Fruit fly (Drosophila melanogaster) whole organism, embryonic: ENCODE measurements around the gene CG2854.

Experiments used
- B-H2 ChIP-seq: fragments of 200-800 bp; sonication (Bioruptor generic); optimal IDR thresholded peaks from 2 replicates; lab custom pipeline; 2018; ENCODE audit warnings: missing biosample characterization, mild to moderate bottlenecking, missing genetic modification characterization
- CG11398 ChIP-seq: fragments of 200-800 bp; sonication (Bioruptor generic); optimal IDR thresholded peaks from 2 replicates; lab custom pipeline; 2016; ENCODE audit warnings: missing biosample characterization, missing genetic modification characterization
- CG13296 ChIP-seq: fragments of 200-800 bp; sonication (Bioruptor generic); optimal IDR thresholded peaks from 3 replicates; lab custom pipeline; 2018; ENCODE audit warnings: missing biosample characterization, mild to moderate bottlenecking, missing genetic modification characterization
- CG14860 ChIP-seq: fragments of 200-800 bp; sonication (Bioruptor generic); IDR thresholded peaks from 3 replicates; pipeline ENCODE4 v1.3.6; 2022; ENCODE audit warnings: missing biosample characterization, missing genetic modification characterization; ENCODE audit not compliant: partially characterized antibody
- CG15073 ChIP-seq: fragments of 200-800 bp; sonication (Bioruptor generic); optimal IDR thresholded peaks from 2 replicates; lab custom pipeline; 2016; ENCODE audit warnings: missing biosample characterization, missing genetic modification characterization
- CG17186 ChIP-seq: fragments of 200-800 bp; sonication (Bioruptor generic); optimal IDR thresholded peaks from 3 replicates; lab custom pipeline; 2017; ENCODE audit warnings: missing biosample characterization, missing genetic modification reagents, missing genetic modification characterization
- CG1792 ChIP-seq: fragments of 200-800 bp; sonication (Bioruptor generic); optimal IDR thresholded peaks from 2 replicates; lab custom pipeline; 2016; ENCODE audit warnings: missing biosample characterization, missing genetic modification characterization
- CG18011 ChIP-seq: fragments of 200-800 bp; sonication (Bioruptor generic); optimal IDR thresholded peaks from 2 replicates; lab custom pipeline; 2017; ENCODE audit warnings: missing biosample characterization, missing genetic modification characterization, mild to moderate bottlenecking, moderate library complexity, missing genotype
- CG2116 ChIP-seq: fragments of 200-800 bp; sonication (Bioruptor generic); optimal IDR thresholded peaks from 3 replicates; lab custom pipeline; 2018; ENCODE audit warnings: missing biosample characterization, mild to moderate bottlenecking, missing genetic modification characterization
- CG31224 ChIP-seq: fragments of 200-800 bp; sonication (Bioruptor generic); IDR thresholded peaks from 2 replicates; pipeline ENCODE4 v1.3.6; 2022; ENCODE audit warnings: missing biosample characterization, missing genetic modification characterization
- CG32532 ChIP-seq: fragments of 200-800 bp; sonication (Bioruptor generic); IDR thresholded peaks from 2 replicates; pipeline ENCODE4 v1.3.6; 2022; ENCODE audit warnings: missing biosample characterization, missing genetic modification characterization
- CG32767 ChIP-seq: fragments of 200-800 bp; sonication (Bioruptor generic); IDR thresholded peaks from 2 replicates; pipeline ENCODE4 v1.3.6; 2022; ENCODE audit warnings: missing biosample characterization, missing genetic modification characterization
- CG3281 ChIP-seq: fragments of 200-800 bp; sonication (Bioruptor generic); optimal IDR thresholded peaks from 3 replicates; lab custom pipeline; 2017; ENCODE audit warnings: missing biosample characterization, mild to moderate bottlenecking, missing genetic modification characterization
- CG3847 ChIP-seq: fragments of 200-800 bp; sonication (Bioruptor generic); IDR thresholded peaks from 2 replicates; pipeline ENCODE4 v1.3.6; 2022; ENCODE audit warnings: missing biosample characterization, missing genetic modification characterization
- CG4328 ChIP-seq: fragments of 200-800 bp; sonication (Bioruptor generic); optimal IDR thresholded peaks from 3 replicates; lab custom pipeline; 2017; ENCODE audit warnings: missing biosample characterization, missing genetic modification reagents, missing genetic modification characterization
- CG6689 ChIP-seq: fragments of 200-800 bp; sonication (Bioruptor generic); IDR thresholded peaks from 2 replicates; pipeline ENCODE4 v1.3.6; 2022; ENCODE audit warnings: missing biosample characterization, missing genetic modification characterization
- CG7745 ChIP-seq: fragments of 200-800 bp; sonication (Bioruptor generic); optimal IDR thresholded peaks from 2 replicates; lab custom pipeline; 2018; ENCODE audit warnings: missing biosample characterization, mild to moderate bottlenecking, missing genetic modification characterization, moderate library complexity
- CG7963 ChIP-seq: fragments of 200-800 bp; sonication (Bioruptor generic); IDR thresholded peaks from 3 replicates; pipeline ENCODE4 v1.3.6; 2022; ENCODE audit warnings: missing biosample characterization, missing genetic modification characterization; ENCODE audit not compliant: partially characterized antibody
- CG8388 ChIP-seq: fragments of 200-800 bp; sonication (Bioruptor generic); optimal IDR thresholded peaks from 2 replicates; lab custom pipeline; 2019; ENCODE audit warnings: missing biosample characterization, mild to moderate bottlenecking, missing genetic modification characterization, moderate library complexity
- CG9215 ChIP-seq: fragments of 200-800 bp; sonication (Bioruptor generic); IDR thresholded peaks from 2 replicates; pipeline ENCODE4 v1.3.6; 2022; ENCODE audit warnings: missing biosample characterization, missing genetic modification characterization
- D ChIP-seq, 2 experiments: fragments of 200-800 bp in 1 of 2; fragments of >200 bp in 1 of 2; sonication (Bioruptor generic) in 1 of 2; optimal IDR thresholded peaks; 2 replicates in 1 of 2; 3 replicates in 1 of 2; lab custom pipeline; 2017; ENCODE audit warnings: mild to moderate bottlenecking in 1 of 2, missing biosample characterization in 1 of 2, missing genetic modification characterization in 1 of 2, missing genetic modification reagents in 1 of 2
- Dad ChIP-seq: fragments of 200-800 bp; sonication (Bioruptor generic); optimal IDR thresholded peaks from 3 replicates; lab custom pipeline; 2016; ENCODE audit warnings: missing biosample characterization, missing genetic modification characterization
- Dp ChIP-seq: fragments of 200-800 bp; sonication (Bioruptor generic); optimal IDR thresholded peaks from 2 replicates; lab custom pipeline; 2018; ENCODE audit warnings: missing biosample characterization, mild to moderate bottlenecking, missing genetic modification characterization, moderate library complexity
- Fer1 ChIP-seq: fragments of 200-800 bp; sonication (Bioruptor generic); optimal IDR thresholded peaks from 2 replicates; lab custom pipeline; 2017; ENCODE audit warnings: missing biosample characterization, mild to moderate bottlenecking, missing genetic modification characterization
- H2.0 ChIP-seq: fragments of 200-800 bp; sonication (Bioruptor generic); IDR thresholded peaks from 2 replicates; pipeline ENCODE4 v1.3.6; 2022; ENCODE audit warnings: missing biosample characterization, missing genetic modification characterization
- Hmr ChIP-seq: fragments of 200-800 bp; sonication (Bioruptor generic); optimal IDR thresholded peaks from 3 replicates; lab custom pipeline; 2017; ENCODE audit warnings: mild to moderate bottlenecking, missing biosample characterization, missing genetic modification reagents, missing genetic modification characterization
- Jarid2 ChIP-seq: fragments of 200-800 bp; sonication (Bioruptor generic); optimal IDR thresholded peaks from 3 replicates; lab custom pipeline; 2017; ENCODE audit warnings: mild to moderate bottlenecking, missing biosample characterization, missing genetic modification reagents, missing genetic modification characterization
- Myb ChIP-seq: fragments of 200-800 bp; sonication (Bioruptor generic); optimal IDR thresholded peaks from 2 replicates; lab custom pipeline; 2016; ENCODE audit warnings: missing biosample characterization, missing genetic modification characterization
- NFAT ChIP-seq: fragments of 200-800 bp; sonication (Bioruptor generic); IDR thresholded peaks from 2 replicates; pipeline ENCODE4 v1.3.6; 2022; ENCODE audit warnings: missing biosample characterization, missing genetic modification characterization
- Nf-YB ChIP-seq: fragments of 200-800 bp; sonication (Bioruptor generic); optimal IDR thresholded peaks from 3 replicates; lab custom pipeline; 2019; ENCODE audit warnings: missing biosample characterization, mild to moderate bottlenecking, missing genetic modification characterization, moderate library complexity
- Rx ChIP-seq: fragments of 200-800 bp; sonication (Bioruptor generic); IDR thresholded peaks from 2 replicates; pipeline ENCODE4 v1.3.6; 2022; ENCODE audit warnings: missing biosample characterization, missing genetic modification characterization
- Sry-β ChIP-seq: fragments of 200-800 bp; sonication (Bioruptor generic); optimal IDR thresholded peaks from 2 replicates; lab custom pipeline; 2018; ENCODE audit warnings: missing biosample characterization, mild to moderate bottlenecking, missing genetic modification characterization, moderate library complexity
- Tbp ChIP-seq: fragments of >200 bp; optimal IDR thresholded peaks from 2 replicates; lab custom pipeline; 2018; ENCODE audit warnings: missing biosample characterization, missing genetic modification characterization
- br ChIP-seq: fragments of >200 bp; optimal IDR thresholded peaks from 2 replicates; lab custom pipeline; 2017
- chinmo ChIP-seq: fragments of 200-800 bp; sonication (Bioruptor generic); IDR thresholded peaks from 4 replicates; pipeline ENCODE4 v1.3.6; 2022; ENCODE audit warnings: missing biosample characterization, missing genetic modification characterization; ENCODE audit not compliant: partially characterized antibody
- crc ChIP-seq: fragments of 200-800 bp; sonication (Bioruptor generic); optimal IDR thresholded peaks from 2 replicates; lab custom pipeline; 2016; ENCODE audit warnings: missing biosample characterization, missing genetic modification characterization
- croc ChIP-seq: fragments of 200-800 bp; sonication (Bioruptor generic); conservative IDR thresholded peaks from 3 replicates; pipeline ENCODE4 v1.3.6; 2022; ENCODE audit warnings: missing biosample characterization, missing genetic modification characterization
- esg ChIP-seq: fragments of 200-800 bp; sonication (Bioruptor generic); conservative IDR thresholded peaks from 2 replicates; pipeline ENCODE4 v1.3.6; 2022; ENCODE audit warnings: missing biosample characterization, missing genetic modification characterization
- ewg ChIP-seq: fragments of 200-800 bp; sonication (Bioruptor generic); optimal IDR thresholded peaks from 3 replicates; lab custom pipeline; 2017; ENCODE audit warnings: mild to moderate bottlenecking, missing biosample characterization, missing genetic modification reagents, missing genetic modification characterization
- ftz-f1 ChIP-seq: fragments of 200-800 bp; sonication (Bioruptor generic); optimal IDR thresholded peaks from 2 replicates; lab custom pipeline; 2016; ENCODE audit warnings: missing biosample characterization, missing genetic modification characterization
- gsb-n ChIP-seq: fragments of 200-800 bp; sonication (Bioruptor generic); optimal IDR thresholded peaks from 3 replicates; lab custom pipeline; 2018; ENCODE audit warnings: missing biosample characterization, mild to moderate bottlenecking, missing genetic modification characterization
- jing ChIP-seq: fragments of 200-800 bp; sonication (Bioruptor generic); optimal IDR thresholded peaks from 2 replicates; lab custom pipeline; 2018; ENCODE audit warnings: missing biosample characterization, mild to moderate bottlenecking, missing genetic modification characterization
- nau ChIP-seq: fragments of 200-800 bp; sonication (Bioruptor generic); optimal IDR thresholded peaks from 3 replicates; lab custom pipeline; 2017; ENCODE audit warnings: missing biosample characterization, mild to moderate bottlenecking, missing genetic modification characterization, missing genetic modification reagents
- pan ChIP-seq, 4 experiments: fragments of >200 bp in 3 of 4; fragments of 200-800 bp in 1 of 4; sonication (Bioruptor generic) in 1 of 4; optimal IDR thresholded peaks in 3 of 4; IDR thresholded peaks in 1 of 4; 2 replicates each; pipeline versions ENCODE4 v1.3.6 to Lab custom; 2017 to 2022; ENCODE audit warnings: missing biosample characterization in 2 of 4, missing genetic modification characterization in 2 of 4, mixed read lengths in 1 of 4
- pros ChIP-seq: fragments of 200-800 bp; sonication (Bioruptor generic); optimal IDR thresholded peaks from 3 replicates; lab custom pipeline; 2019; ENCODE audit warnings: missing biosample characterization, mild to moderate bottlenecking, missing genetic modification characterization, moderate library complexity
- slou ChIP-seq: fragments of 200-800 bp; sonication (Bioruptor generic); optimal IDR thresholded peaks from 3 replicates; lab custom pipeline; 2016; ENCODE audit warnings: missing biosample characterization, missing genetic modification characterization
- stc ChIP-seq: fragments of 200-800 bp; sonication (Bioruptor generic); IDR thresholded peaks from 2 replicates; pipeline ENCODE4 v1.3.6; 2022; ENCODE audit warnings: missing biosample characterization, missing genetic modification characterization
- z ChIP-seq: fragments of 200-800 bp; sonication (Bioruptor generic); IDR thresholded peaks from 3 replicates; pipeline ENCODE4 v1.3.6; 2022; ENCODE audit warnings: missing biosample characterization, missing genetic modification characterization

CG2854 gene

dm6 chrX:2298708-2299370 is 28.1 kb upstream of the CG2854 start (continued):
- TF ChIP-seq nau (GFP tag; lab: Kevin White, UChicago), result peak; percentile 70
- no peak for TF ChIP-seq CG7963
- TF ChIP-seq CG3281, result peak; percentile 6
- TF ChIP-seq CG32532, result peak; percentile 40; the same call in 1 of the 2 replicates
- peak; percentile 78 for TF ChIP-seq ewg (GFP tag; lab: Kevin White, UChicago)
- no peak for TF ChIP-seq chinmo (GFP tag; lab: Robert Waterston, UW)
- TF ChIP-seq CG7745 (tag; lab: Kevin White, UChicago), result peak; percentile 62
- TF ChIP-seq gsb-n, result peak; percentile 91
- 0 out of 2 replicates have a peak, but pooled peaks have one; percentile 41 for TF ChIP-seq NFAT (GFP tag; lab: Robert Waterston, UW)
- peak; percentile 16 for TF ChIP-seq CG18011 (GFP tag; lab: Kevin White, UChicago)
- TF ChIP-seq B-H2, result no peak
- TF ChIP-seq Rx, result peak; percentile 82
- peak; percentile 52 for TF ChIP-seq crc
- peak; percentile 27; the same call in 1 of the 2 replicates for TF ChIP-seq CG9215 (GFP tag; lab: Robert Waterston, UW)
- TF ChIP-seq CG2116, result peak; percentile 28
- no peak for TF ChIP-seq CG14860
- peak; percentile 70 for TF ChIP-seq esg (GFP tag; lab: Robert Waterston, UW)
- peak; percentile 71 for TF ChIP-seq CG11398 (GFP tag; lab: Kevin White, UChicago)
- TF ChIP-seq D (optimal IDR thresholded peaks at IDR 0.05; lab: Kevin White, UChicago), result peak; percentile 7
- peak; percentile 81 for TF ChIP-seq D (GFP tag; optimal IDR thresholded peaks at IDR 0.05; lab: Kevin White, UChicago)
- no peak for TF ChIP-seq CG4328 (GFP tag; lab: Kevin White, UChicago)
- TF ChIP-seq CG17186 (GFP tag; lab: Kevin White, UChicago), result peak; percentile 68
- TF ChIP-seq Hmr (GFP tag; lab: Kevin White, UChicago), result peak; percentile 27
- no peak for TF ChIP-seq ftz-f1 (GFP tag; lab: Kevin White, UChicago)
- TF ChIP-seq slou, result no peak
- TF ChIP-seq Fer1, result peak; percentile 35
- peak; percentile 88 for TF ChIP-seq CG8388 (GFP tag; lab: Kevin White, UChicago)
- peak; percentile 49; the same call in 1 of the 3 replicates for TF ChIP-seq z (GFP tag; lab: Robert Waterston, UW)
- peak; percentile 85 for TF ChIP-seq H2.0 (GFP tag; lab: Robert Waterston, UW)
- peak; percentile 35 for TF ChIP-seq Myb (GFP tag; lab: Kevin White, UChicago)
- TF ChIP-seq Sry-β (GFP tag; lab: Kevin White, UChicago), result peak; percentile 26
- no peak for TF ChIP-seq pan (optimal IDR thresholded peaks at IDR 0.05; lab: Kevin White, UChicago)
- peak in 1 of 2 experiments; percentile 88 for TF ChIP-seq pan (GFP tag; optimal IDR thresholded peaks at IDR 0.05 in 1 of 2, IDR thresholded peaks at IDR 0.05 in 1 of 2)
- peak; percentile 90 for TF ChIP-seq CG6689 (GFP tag; lab: Robert Waterston, UW)
- TF ChIP-seq croc (GFP tag; lab: Robert Waterston, UW), result peak; percentile 75
- no peak for TF ChIP-seq br (lab: Kevin White, UChicago)
- TF ChIP-seq CG1792 (GFP tag; lab: Kevin White, UChicago), result peak; percentile 52
- TF ChIP-seq CG13296 (GFP tag; lab: Kevin White, UChicago), result peak; percentile 35
- peak; percentile 55 for TF ChIP-seq Dad (GFP tag; lab: Kevin White, UChicago)
- TF ChIP-seq jing (GFP tag; lab: Kevin White, UChicago), result peak; percentile 67
- TF ChIP-seq stc, result peak; percentile 83
- TF ChIP-seq Nf-YB, result peak; percentile 75
- TF ChIP-seq CG31224, result no peak
- no peak for TF ChIP-seq Dp (GFP tag; lab: Kevin White, UChicago)
- peak; percentile 42 for TF ChIP-seq CG15073 (GFP tag; lab: Kevin White, UChicago)
- no peak for TF ChIP-seq Tbp (GFP tag; lab: Kevin White, UChicago)
- peak; percentile 40 for TF ChIP-seq Jarid2 (GFP tag; lab: Kevin White, UChicago)
- TF ChIP-seq pros (GFP tag; lab: Kevin White, UChicago), result peak; percentile 78
- peak; percentile 48 for TF ChIP-seq CG3847 (GFP tag; lab: Robert Waterston, UW)
- peak; percentile 83 for TF ChIP-seq CG32767
